Worm (Caenorhabditis elegans) whole organism, L4 larva: ENCODE results near the gene T26G10.5.

ENCODE experiments used
- F37D6.2 ChIP-seq: sonication (generic microtip); optimal IDR thresholded peaks from 2 replicates; lab custom pipeline; 2016; ENCODE audit warnings: mild to moderate bottlenecking, missing genetic modification characterization, missing compliant biosample characterization
- Y75B8A.6 ChIP-seq: fragments of 200-800 bp; sonication (Bioruptor generic); IDR thresholded peaks from 2 replicates; pipeline ENCODE4 v1.3.6; 2022; ENCODE audit warnings: missing genetic modification reagents, missing genetic modification characterization, missing compliant biosample characterization
- ZK337.2 ChIP-seq: fragments of 200-800 bp; sonication (Bioruptor generic); IDR thresholded peaks from 2 replicates; pipeline ENCODE4 v1.3.6; 2022; ENCODE audit warnings: missing genetic modification reagents, missing genetic modification characterization, missing compliant biosample characterization
- aly-2 ChIP-seq: sonication (generic microtip); optimal IDR thresholded peaks from 2 replicates; lab custom pipeline; 2018; ENCODE audit warnings: missing biosample characterization, missing genetic modification characterization
- ceh-20 ChIP-seq: fragments of 200-800 bp; sonication (Bioruptor generic); IDR thresholded peaks from 2 replicates; pipeline ENCODE4 v1.3.6; 2022; ENCODE audit warnings: missing genetic modification reagents, missing genetic modification characterization, missing compliant biosample characterization
- fkh-10 ChIP-seq: fragments of 150-350 bp; optimal IDR thresholded peaks from 2 replicates; lab custom pipeline; 2014; ENCODE audit warnings: missing biosample characterization, missing genetic modification reagents, missing genetic modification characterization
- hif-1 ChIP-seq, 2 experiments: sonication (generic microtip); optimal IDR thresholded peaks; 2 replicates each; lab custom pipeline; 2016 to 2017; ENCODE audit warnings: missing compliant biosample characterization in 2 of 2, missing genetic modification characterization in 2 of 2, missing genetic modification reagents in 2 of 2, missing genotype in 2 of 2, mild to moderate bottlenecking in 1 of 2
- nhr-10 ChIP-seq: fragments of 150-350 bp; optimal IDR thresholded peaks from 2 replicates; lab custom pipeline; 2014; ENCODE audit warnings: missing biosample characterization, missing genetic modification characterization
- sdz-12 ChIP-seq: fragments of 200-800 bp; sonication (Bioruptor generic); optimal IDR thresholded peaks from 2 replicates; lab custom pipeline; 2018; ENCODE audit warnings: mild to moderate bottlenecking, missing genetic modification characterization, missing compliant biosample characterization
- set-16 ChIP-seq: fragments of 200-800 bp; sonication (Bioruptor generic); IDR thresholded peaks from 2 replicates; pipeline ENCODE4 v1.3.6; 2022; ENCODE audit warnings: missing genetic modification reagents, missing genetic modification characterization, missing compliant biosample characterization
- tag-97 ChIP-seq: fragments of 200-800 bp; sonication (Bioruptor generic); IDR thresholded peaks from 2 replicates; pipeline ENCODE4 v1.3.6; 2022; ENCODE audit warnings: missing genetic modification characterization, missing compliant biosample characterization
- unc-62 ChIP-seq, 3 experiments: fragments of 150-350 bp in 1 of 3; sonication (generic microtip); optimal IDR thresholded peaks in 2 of 3; peaks in 1 of 3; 1 replicate in 1 of 3; 2 replicates in 2 of 3; lab custom pipeline; 2014 to 2017; ENCODE audit warnings: missing biosample characterization in 3 of 3, missing genetic modification characterization in 3 of 3, missing genetic modification reagents in 3 of 3, missing genotype in 1 of 3
- ztf-7 ChIP-seq: fragments of 150-350 bp; optimal IDR thresholded peaks from 2 replicates; lab custom pipeline; 2014; ENCODE audit warnings: missing biosample characterization, missing genetic modification characterization

Gene T26G10.5

DNA sequence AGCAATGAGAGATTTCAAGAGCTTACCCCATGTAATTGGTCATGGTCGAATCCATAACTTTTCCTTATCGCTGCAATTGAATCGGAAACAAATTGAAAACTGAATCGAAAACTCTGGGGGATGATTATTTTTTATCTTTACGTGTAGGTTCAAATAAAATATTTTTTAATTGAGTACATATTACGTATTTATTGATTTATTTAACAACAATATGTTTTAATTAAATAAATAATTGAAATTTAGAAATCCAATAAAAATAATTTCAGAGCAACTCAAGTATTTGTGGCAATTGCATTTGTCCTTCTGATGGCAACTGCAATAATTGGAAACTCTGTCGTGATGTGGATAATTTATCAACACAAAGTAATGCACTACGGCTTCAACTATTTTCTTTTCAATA is 40.7 kb downstream of the T26G10.5 start, which contains the start of gene C38C10.3:
Gene C38C10.3 (minus strand): TSS at position 101 of the 400 bp plus-strand sequence.
- TF ChIP-seq nhr-10 (tag; lab: Kevin White, UChicago) (no peak), F37D6.2 (tag; lab: Kevin White, UChicago) (no peak), tag-97 (GFP tag; lab: Robert Waterston, UW) (no peak), fkh-10 (GFP tag; lab: Kevin White, UChicago) (no peak), ZK337.2 (GFP tag; lab: Robert Waterston, UW) (no peak), aly-2 (no peak), ceh-20 (GFP tag; lab: Robert Waterston, UW) (no peak), Y75B8A.6 (no peak)

DNA sequence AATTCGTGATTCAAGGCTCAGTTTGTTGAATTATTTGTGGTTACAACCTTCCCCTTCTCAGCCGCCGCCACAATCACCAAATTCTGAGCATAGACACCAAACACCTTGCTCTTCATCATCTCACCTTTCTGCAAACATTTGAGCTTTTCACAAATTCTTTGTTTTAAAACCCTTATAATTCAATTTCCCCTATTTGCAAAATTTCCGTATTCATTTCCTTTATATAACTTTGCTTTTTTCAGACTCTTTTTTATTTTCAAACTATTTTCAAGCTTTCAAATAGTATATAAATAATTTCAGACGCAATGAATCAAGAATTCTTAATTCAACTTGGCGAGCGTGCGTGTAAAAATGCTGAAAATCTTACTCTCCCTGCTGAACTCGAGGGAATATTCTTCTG is 42.7 kb downstream of the T26G10.5 start, which contains the start of gene tkr-1:
Gene tkr-1 (plus strand): TSS at position 301 of the 400 bp plus-strand sequence.
- TF ChIP-seq unc-62 (GFP tag; optimal IDR thresholded peaks at IDR 0.05 in 1 of 2; lab: Kevin White, UChicago) (peak in 1 of 2 experiments; percentile 17), unc-62 (tag; optimal IDR thresholded peaks at IDR 0.05; lab: Kevin White, UChicago) (no peak), ztf-7 (no peak)
- TF ChIP-seq, all 104 proteins: peak for 1

DNA sequence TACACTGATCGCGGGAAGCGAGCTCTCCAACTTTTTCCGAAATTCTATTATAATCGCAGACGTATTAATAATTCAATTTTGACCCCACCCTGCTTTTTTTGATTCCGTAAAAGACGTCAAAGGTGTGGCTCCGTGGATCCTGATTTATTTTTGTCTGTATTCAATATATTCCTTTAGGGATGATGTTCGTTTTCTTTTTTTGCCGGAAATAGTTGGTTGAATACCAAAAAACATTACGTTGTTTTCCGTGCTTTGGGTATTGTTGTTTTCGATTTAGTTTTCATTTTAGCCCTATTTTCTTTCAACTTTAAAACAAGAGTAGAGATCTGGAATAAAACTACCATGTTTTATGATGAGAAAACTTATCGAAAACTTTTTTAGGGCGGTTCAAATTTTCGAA is 49.5 kb downstream of the T26G10.5 start:
- peak in 1 of 2 experiments; percentile 93 for TF ChIP-seq unc-62 (GFP tag; optimal IDR thresholded peaks at IDR 0.05 in 1 of 2; lab: Kevin White, UChicago)
- no peak for TF ChIP-seq unc-62 (tag; optimal IDR thresholded peaks at IDR 0.05; lab: Kevin White, UChicago)
- no peak for TF ChIP-seq sdz-12 (GFP tag; lab: Kevin White, UChicago)
- no peak for TF ChIP-seq set-16
- no peak for TF ChIP-seq hif-1 (tag; optimal IDR thresholded peaks at IDR 0.05; lab: Kevin White, UChicago)
